Worm (Caenorhabditis elegans): ENCODE results near the gene gna-1.
A peak's percentile ranks its signal among the peaks of the same experiment; 100 is the strongest.

Gene gna-1

DNA sequence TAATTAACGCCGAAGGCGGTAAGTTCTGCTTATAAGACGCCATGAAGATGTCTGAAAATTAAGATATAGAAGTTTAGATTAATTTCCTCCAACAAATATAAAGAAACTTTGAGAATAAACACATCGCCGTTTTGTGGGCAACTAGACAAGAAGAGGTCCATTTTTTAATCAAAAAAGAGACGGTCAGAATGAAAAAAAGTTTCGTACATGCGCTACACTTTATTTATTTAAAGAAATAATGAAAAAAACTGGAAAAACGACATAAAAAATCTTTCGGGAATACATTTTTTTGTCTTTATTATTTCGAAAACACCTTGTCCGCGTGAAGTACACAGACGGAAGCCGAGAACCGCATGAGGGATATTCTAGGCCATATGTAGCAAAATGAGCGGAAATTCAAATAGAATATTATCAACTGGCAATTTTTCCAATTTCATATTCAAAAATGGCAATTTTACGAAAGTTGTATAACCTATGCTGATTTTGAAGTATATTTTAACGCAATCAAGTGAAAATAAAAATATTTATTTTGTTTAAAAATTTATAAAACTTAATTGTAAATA, 35.9 kb upstream of the gna-1 start, which contains the start of gene sluh-7 (continued):
- TF ChIP-seq nfyb-1 (GFP tag; IDR thresholded peaks at IDR 0.05) (no peak), akir-1 (GFP tag; optimal IDR thresholded peaks at IDR 0.05) (no peak), ccch-3 (GFP tag; optimal IDR thresholded peaks at IDR 0.05) (peak; percentile 40), pbrm-1 (GFP tag; IDR thresholded peaks at IDR 0.05) (peak; percentile 35; the same call in 1 of the 2 replicates), tbx-9 (tag; optimal IDR thresholded peaks at IDR 0.05; ENCODE audit: borderline replicate concordance) (no peak), tlf-1 (GFP tag; optimal IDR thresholded peaks at IDR 0.05) (no peak), zfh-2 (GFP tag; conservative IDR thresholded peaks at IDR 0.05) (no peak), madf-3 (GFP tag; IDR thresholded peaks at IDR 0.05) (peak; percentile 86), F37B4.10 (GFP tag; IDR thresholded peaks at IDR 0.05) (no peak), nhr-120 (GFP tag; IDR thresholded peaks at IDR 0.05) (no peak), sdz-38 (tag; optimal IDR thresholded peaks at IDR 0.05) (no peak), sea-2 (GFP tag; IDR thresholded peaks at IDR 0.05) (no peak), mes-4 (tag; optimal IDR thresholded peaks at IDR 0.05) (no peak), Y53F4B.3 (GFP tag; IDR thresholded peaks at IDR 0.05) (no peak), ceh-91 (GFP tag; IDR thresholded peaks at IDR 0.05) (0 out of 2 replicates have a peak, but pooled peaks have one; percentile 11), lin-40 (tag; optimal IDR thresholded peaks at IDR 0.05) (peak; percentile 73), mxl-1 (tag; optimal IDR thresholded peaks at IDR 0.05) (no peak), bed-1 (GFP tag; IDR thresholded peaks at IDR 0.05) (no peak), attf-5 (GFP tag; optimal IDR thresholded peaks at IDR 0.05) (no peak), tbp1 (GFP tag; optimal IDR thresholded peaks at IDR 0.05) (peak; percentile 26), him-1 (tag; optimal IDR thresholded peaks at IDR 0.05) (peak; percentile 35), xnd-1 (tag; optimal IDR thresholded peaks at IDR 0.05) (no peak), ceh-27 (GFP tag; optimal IDR thresholded peaks at IDR 0.05) (peak; percentile 89), lsy-27 (tag; optimal IDR thresholded peaks at IDR 0.05; ENCODE audit: borderline replicate concordance, insufficient read depth) (no peak), Y53G8AR.9 (GFP tag; conservative IDR thresholded peaks at IDR 0.05) (no peak), F33H1.4 (GFP tag; IDR thresholded peaks at IDR 0.05) (peak; percentile 65), aptf-3 (GFP tag; IDR thresholded peaks at IDR 0.05) (no peak), atf-7 (tag; optimal IDR thresholded peaks at IDR 0.05) (no peak), madf-8 (GFP tag; conservative IDR thresholded peaks at IDR 0.05) (no peak; the same call in 1 of the 2 replicates), mcd-1 (GFP tag; IDR thresholded peaks at IDR 0.05) (peak; percentile 69), Y67H2A.10 (GFP tag; conservative IDR thresholded peaks at IDR 0.05) (no peak), ama-1 (optimal IDR thresholded peaks at IDR 0.05) (no peak), ama-1 (GFP tag; optimal IDR thresholded peaks at IDR 0.05) (no peak), bed-2 (GFP tag; IDR thresholded peaks at IDR 0.05) (no peak), somi-1 (GFP tag; optimal IDR thresholded peaks at IDR 0.05) (no peak), fkh-3 (tag; optimal IDR thresholded peaks at IDR 0.05) (no peak), D2030.7 (GFP tag; IDR thresholded peaks at IDR 0.05) (peak; percentile 15; the same call in 1 of the 2 replicates), hmg-20 (GFP tag; IDR thresholded peaks at IDR 0.05) (no peak), nhr-90 (tag; optimal IDR thresholded peaks at IDR 0.05) (no peak), B0035.1 (tag; optimal IDR thresholded peaks at IDR 0.05) (no peak), hlh-12 (tag; optimal IDR thresholded peaks at IDR 0.05) (no peak), unc-62 (GFP tag; optimal IDR thresholded peaks at IDR 0.05) (no peak), Y79H2A.3 (GFP tag; conservative IDR thresholded peaks at IDR 0.05) (no peak), B0261.1 (tag; optimal IDR thresholded peaks at IDR 0.05) (no peak), sptf-2 (GFP tag; optimal IDR thresholded peaks at IDR 0.05) (no peak), ztf-25 (GFP tag; IDR thresholded peaks at IDR 0.05) (no peak), snpc-3.4 (tag; optimal IDR thresholded peaks at IDR 0.05) (peak; percentile 52), ceh-40 (GFP tag; IDR thresholded peaks at IDR 0.05) (no peak), F57A8.1 (GFP tag; optimal IDR thresholded peaks at IDR 0.05) (no peak), mel-28 (tag; optimal IDR thresholded peaks at IDR 0.05; ENCODE audit: borderline replicate concordance) (no peak)
